Worm (Caenorhabditis elegans): ENCODE data around the gene K02E10.7.

K02E10.7 gene

ce11 chrX:2493586-2494175 is 14.7 kb downstream of the K02E10.7 start:
- TF ChIP-seq sem-2 (GFP tag; optimal IDR thresholded peaks at IDR 0.05): no peak
- TF ChIP-seq unc-120 (tag; optimal IDR thresholded peaks at IDR 0.05; ENCODE audit: poor library complexity, severe bottlenecking): no peak
- no peak for TF ChIP-seq elt-1 (tag; optimal IDR thresholded peaks at IDR 0.05; ENCODE audit: borderline replicate concordance, insufficient read depth)
- TF ChIP-seq lin-13 (tag; optimal IDR thresholded peaks at IDR 0.05): no peak
- no peak for TF ChIP-seq ztf-11 (tag; optimal IDR thresholded peaks at IDR 0.05)
- TF ChIP-seq tbx-8 (GFP tag; optimal IDR thresholded peaks at IDR 0.05): no peak
- TF ChIP-seq nhr-12 (tag; optimal IDR thresholded peaks at IDR 0.05): no peak
- TF ChIP-seq mep-1 (tag; optimal IDR thresholded peaks at IDR 0.05): no peak
- no peak for TF ChIP-seq lin-32 (GFP tag; optimal IDR thresholded peaks at IDR 0.05)
- TF ChIP-seq pha-4 (tag; optimal IDR thresholded peaks at IDR 0.05): no peak
- TF ChIP-seq nhr-28 (tag; optimal IDR thresholded peaks at IDR 0.05): no peak
- TF ChIP-seq blmp-1 (tag; optimal IDR thresholded peaks at IDR 0.05): no peak
- no peak for TF ChIP-seq ceh-83 (GFP tag; optimal IDR thresholded peaks at IDR 0.05)

ce11 chrX:2488526-2489098 is 19.7 kb downstream of the K02E10.7 start, which contains the start of gene hid-1:
hid-1 (plus strand) TSS chrX:2489048.
- TF ChIP-seq mep-1 (tag; optimal IDR thresholded peaks at IDR 0.05): no peak
- peak; percentile 74 for TF ChIP-seq ces-1 (GFP tag; optimal IDR thresholded peaks at IDR 0.05)

- TF ChIP-seq ceh-43 (GFP tag; optimal IDR thresholded peaks at IDR 0.05) (no peak), elt-1 (tag; optimal IDR thresholded peaks at IDR 0.05; ENCODE audit: borderline replicate concordance, insufficient read depth) (peak; percentile 53)
Measured at ce11 chrX:2483078-2483477, 25.3 kb downstream of the K02E10.7 start, which contains the start of gene K02E10.4. K02E10.4 (plus strand) TSS chrX:2483263.

- TF ChIP-seq pha-4 (tag; optimal IDR thresholded peaks at IDR 0.05) (peak; percentile 63), nhr-2 (tag; optimal IDR thresholded peaks at IDR 0.05) (no peak)
Measured at ce11 chrX:2482622-2483021, 25.7 kb downstream of the K02E10.7 start, which contains the start of gene K02E10.6. K02E10.6 (minus strand) TSS chrX:2482770.

DNA sequence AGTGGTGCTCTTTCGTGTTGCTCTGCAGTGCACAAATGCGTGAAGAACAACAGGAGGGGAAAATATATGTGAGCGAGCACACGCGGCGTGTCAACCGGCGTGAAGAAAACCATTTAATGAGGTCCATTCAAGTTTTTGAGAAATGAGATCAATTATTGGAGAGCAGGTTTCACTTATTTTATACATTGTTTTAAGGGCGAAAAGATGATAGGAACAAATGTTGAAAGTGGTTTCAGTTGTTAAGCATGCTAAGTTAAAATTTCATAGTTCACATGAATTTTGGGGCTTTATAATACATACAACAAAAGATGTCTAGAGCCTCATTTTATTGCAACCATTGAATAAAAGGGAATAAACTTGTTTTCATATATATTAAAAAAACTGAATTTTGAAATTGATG is 29.5 kb downstream of the K02E10.7 start, which contains the start of gene K02E10.5:
Gene K02E10.5 (minus strand): TSS at position 101 of the 400 bp plus-strand sequence.
- TF ChIP-seq pha-4 (tag; optimal IDR thresholded peaks at IDR 0.05): no peak
- TF ChIP-seq sptf-1 (tag; optimal IDR thresholded peaks at IDR 0.05): no peak
- TF ChIP-seq mab-5 (tag; optimal IDR thresholded peaks at IDR 0.05): no peak

- TF ChIP-seq ceh-83 (GFP tag; optimal IDR thresholded peaks at IDR 0.05) (no peak), pha-4 (tag; optimal IDR thresholded peaks at IDR 0.05) (no peak), lin-32 (GFP tag; optimal IDR thresholded peaks at IDR 0.05) (no peak), nhr-76 (tag; optimal IDR thresholded peaks at IDR 0.05) (no peak), sem-2 (GFP tag; optimal IDR thresholded peaks at IDR 0.05) (no peak), unc-39 (tag; optimal IDR thresholded peaks at IDR 0.05) (no peak), cnd-1 (tag; optimal IDR thresholded peaks at IDR 0.05) (no peak), lin-13 (tag; optimal IDR thresholded peaks at IDR 0.05) (no peak), ces-1 (GFP tag; optimal IDR thresholded peaks at IDR 0.05) (no peak), tbx-8 (GFP tag; optimal IDR thresholded peaks at IDR 0.05) (no peak), bed-3 (GFP tag; optimal IDR thresholded peaks at IDR 0.05) (no peak), unc-120 (tag; optimal IDR thresholded peaks at IDR 0.05; ENCODE audit: poor library complexity, severe bottlenecking) (no peak), ceh-43 (GFP tag; optimal IDR thresholded peaks at IDR 0.05) (no peak), lsy-2 (tag; optimal IDR thresholded peaks at IDR 0.05) (no peak), drap-1 (GFP tag; optimal IDR thresholded peaks at IDR 0.05) (no peak), unc-62 (GFP tag; optimal IDR thresholded peaks at IDR 0.05) (no peak), elt-3 (tag; optimal IDR thresholded peaks at IDR 0.05) (no peak), zip-8 (tag; optimal IDR thresholded peaks at IDR 0.05) (no peak), elt-1 (tag; optimal IDR thresholded peaks at IDR 0.05; ENCODE audit: borderline replicate concordance, insufficient read depth) (no peak), ham-2 (GFP tag; optimal IDR thresholded peaks at IDR 0.05) (no peak)
Measured at ce11 chrX:2475873-2476272, 32.5 kb downstream of the K02E10.7 start, which contains the start of gene R04B3.3. R04B3.3 (minus strand) TSS chrX:2475973.

All from whole organism, mixed stage, embryonic.